Worm (Caenorhabditis elegans) whole organism, L4/young adult: ENCODE data around the gene D2062.13.
"Not testable (repeated sequence)": the region's sequence is repeated elsewhere in the genome, so short reads cannot be mapped to it uniquely, and the experiment has no call there.

ENCODE experiments used
- W03F9.2 ChIP-seq: fragments of 150-350 bp; optimal IDR thresholded peaks from 2 replicates; lab custom pipeline; 2014; ENCODE audit warnings: missing biosample characterization, missing genetic modification characterization
- dao-5 ChIP-seq: sonication (generic microtip); optimal IDR thresholded peaks from 2 replicates; lab custom pipeline; 2016; ENCODE audit warnings: missing genotype, missing genetic modification characterization, moderate library complexity, missing compliant biosample characterization
- him-1 ChIP-seq: sonication (generic microtip); optimal IDR thresholded peaks from 2 replicates; lab custom pipeline; 2016; ENCODE audit warnings: missing genotype, missing genetic modification reagents, missing genetic modification characterization, missing compliant biosample characterization

The D2062.13 gene

DNA sequence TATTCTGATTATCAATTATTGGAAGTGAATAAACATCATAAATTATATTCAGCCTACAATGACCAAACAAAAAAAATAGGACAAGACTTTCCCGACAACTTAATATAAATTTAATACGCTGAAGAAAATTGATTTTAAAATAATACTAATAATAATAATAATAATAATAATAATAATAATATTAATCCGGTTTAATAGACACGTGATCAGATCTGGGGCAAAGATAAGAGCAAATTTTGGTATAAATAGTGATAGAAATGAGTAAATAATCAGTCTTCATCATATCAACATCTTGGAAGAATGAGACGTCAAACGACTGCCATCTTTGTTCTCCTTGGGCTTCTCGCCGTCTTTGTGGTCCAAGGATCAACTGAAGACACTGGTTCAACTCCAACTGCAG is 6.8 kb downstream of the D2062.13 start, which contains the start of gene msrp-6:
msrp-6 (plus strand) TSS at position 301 of the 400 bp plus-strand sequence.
- not testable (repeated sequence) for TF ChIP-seq dao-5, W03F9.2, him-1 (tag; lab: Kevin White, UChicago)

DNA sequence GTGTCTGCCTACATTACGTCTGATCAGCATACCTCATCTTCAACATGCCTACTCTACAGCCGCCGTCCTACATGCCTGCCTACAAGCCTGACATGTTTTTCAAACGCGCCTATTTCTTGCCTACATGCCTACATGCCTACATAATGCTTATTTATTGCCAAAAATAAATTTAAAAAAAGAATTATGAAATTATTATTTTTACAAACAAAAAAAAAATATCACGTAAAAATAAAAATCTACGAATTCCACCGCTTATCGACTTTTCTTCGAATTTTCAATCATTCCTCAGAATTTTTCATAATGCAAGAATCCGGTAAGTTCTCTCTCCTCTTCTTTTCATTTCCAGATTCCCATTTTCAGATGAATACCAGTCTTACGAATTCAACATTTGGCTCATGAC is 10.1 kb downstream of the D2062.13 start, which contains the start of gene D2062.5:
D2062.5 (plus strand) TSS at position 301 of the 400 bp plus-strand sequence.
- TF ChIP-seq W03F9.2 (tag; lab: Kevin White, UChicago) (no peak), dao-5 (tag; lab: Kevin White, UChicago) (no peak), him-1 (tag; lab: Kevin White, UChicago) (no peak)

DNA sequence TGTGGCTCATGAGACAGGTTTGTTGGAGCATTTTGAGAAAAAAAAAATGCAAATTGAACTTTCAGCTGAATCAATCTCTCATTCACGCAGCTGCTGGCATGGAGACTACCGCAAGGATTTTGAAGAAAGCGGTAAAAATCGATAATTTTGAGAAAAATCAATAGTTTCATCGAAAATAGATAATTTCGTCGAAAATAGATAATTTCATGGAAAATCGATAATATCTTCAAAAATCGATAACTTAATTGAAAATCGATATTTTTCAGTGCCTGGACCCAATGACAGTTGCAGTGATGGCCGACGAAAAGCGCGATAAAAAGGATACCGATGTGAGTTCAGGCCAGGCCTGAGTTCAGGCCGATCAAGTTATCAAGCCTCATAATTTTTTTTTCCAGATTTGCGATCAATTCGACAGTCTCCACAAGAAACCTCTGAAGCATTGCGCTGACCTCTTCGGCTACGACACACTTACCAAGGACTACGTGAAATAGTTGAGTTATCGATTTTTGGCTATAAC is 10.6 kb downstream of the D2062.13 start, which contains the start of gene D2062.4:
D2062.4 (plus strand) TSS at position 467 of the 517 bp plus-strand sequence.
- TF ChIP-seq dao-5, him-1, W03F9.2 (tag; lab: Kevin White, UChicago): not testable (repeated sequence)

DNA sequence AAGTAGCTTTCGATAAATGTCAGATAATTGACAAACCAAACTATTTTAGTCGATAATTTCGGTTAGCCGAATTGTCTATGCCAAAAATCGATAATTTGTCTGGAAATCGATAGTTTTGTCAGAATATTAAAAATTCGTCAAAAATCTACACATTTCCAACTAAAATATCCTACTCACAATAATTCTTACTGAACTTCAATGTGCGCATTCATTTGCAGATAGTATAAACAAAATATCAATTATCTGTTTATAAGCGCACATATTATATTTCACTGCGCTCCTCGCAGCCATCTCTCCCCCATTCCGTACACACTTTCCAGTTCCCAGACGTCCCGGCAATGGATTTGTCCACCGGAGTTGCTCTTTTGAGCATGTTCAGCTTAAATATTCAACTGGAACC is 12.4 kb downstream of the D2062.13 start, which contains the start of gene lgc-28:
lgc-28 (plus strand) TSS at position 301 of the 400 bp plus-strand sequence.
- TF ChIP-seq him-1 (tag; lab: Kevin White, UChicago) (no peak), dao-5 (tag; lab: Kevin White, UChicago) (no peak), W03F9.2 (tag; lab: Kevin White, UChicago) (no peak)

DNA sequence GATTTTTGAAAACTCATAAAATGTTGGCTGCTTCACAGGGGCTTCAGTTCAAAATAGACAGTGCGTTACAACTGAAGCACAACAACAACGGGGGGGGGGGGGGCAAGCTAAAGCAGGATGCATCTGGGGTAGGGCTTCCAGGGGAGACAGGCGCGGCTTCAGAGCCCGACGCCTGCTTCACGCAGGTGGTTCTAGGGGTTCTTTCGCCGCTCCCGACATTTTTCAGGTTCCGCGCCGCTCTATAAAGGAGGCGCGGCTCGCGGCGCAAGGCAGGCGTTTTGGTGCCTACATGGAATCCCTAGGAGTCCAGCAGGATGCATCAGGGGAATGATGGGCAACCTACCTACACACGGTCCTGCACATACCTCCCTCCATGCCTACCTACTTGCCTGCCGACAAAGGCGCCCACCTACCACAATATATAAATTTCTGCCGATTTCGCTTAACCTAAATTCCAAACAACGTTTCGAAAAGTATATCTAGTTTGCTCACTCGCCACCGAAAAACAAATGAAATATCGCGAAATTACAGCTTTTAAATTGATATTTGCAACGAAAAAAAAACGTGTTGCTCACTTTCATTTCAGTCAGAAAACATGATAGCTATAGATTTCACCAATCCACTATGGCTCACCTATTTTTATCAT is 14.9 kb downstream of the D2062.13 start, which contains the start of gene sri-71:
sri-71 (plus strand) TSS at position 596 of the 646 bp plus-strand sequence.
- no peak for TF ChIP-seq him-1 (tag; lab: Kevin White, UChicago)
- TF ChIP-seq dao-5 (tag; lab: Kevin White, UChicago), result no peak
- no peak for TF ChIP-seq W03F9.2 (tag; lab: Kevin White, UChicago)

DNA sequence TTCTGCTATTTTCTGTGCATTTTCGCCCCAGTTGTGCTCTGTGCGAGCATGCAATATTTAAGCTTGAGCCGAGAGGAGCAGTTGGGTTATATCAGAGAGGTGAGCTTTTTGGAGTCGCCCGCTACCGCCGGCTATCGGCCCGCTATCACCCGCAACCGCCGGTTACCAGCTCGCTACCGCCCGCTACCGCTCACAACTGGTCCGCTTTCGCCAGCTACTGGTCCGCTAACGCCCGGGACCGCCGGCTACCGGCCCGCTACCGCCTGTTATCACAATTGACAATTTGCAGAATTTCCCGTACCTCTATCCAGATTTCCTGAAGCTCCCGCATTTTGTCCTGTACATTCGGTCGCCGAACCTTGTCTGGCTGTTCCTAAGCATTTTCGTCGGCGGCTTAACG is 16.0 kb downstream of the D2062.13 start:
- no peak for TF ChIP-seq W03F9.2 (tag; lab: Kevin White, UChicago)

DNA sequence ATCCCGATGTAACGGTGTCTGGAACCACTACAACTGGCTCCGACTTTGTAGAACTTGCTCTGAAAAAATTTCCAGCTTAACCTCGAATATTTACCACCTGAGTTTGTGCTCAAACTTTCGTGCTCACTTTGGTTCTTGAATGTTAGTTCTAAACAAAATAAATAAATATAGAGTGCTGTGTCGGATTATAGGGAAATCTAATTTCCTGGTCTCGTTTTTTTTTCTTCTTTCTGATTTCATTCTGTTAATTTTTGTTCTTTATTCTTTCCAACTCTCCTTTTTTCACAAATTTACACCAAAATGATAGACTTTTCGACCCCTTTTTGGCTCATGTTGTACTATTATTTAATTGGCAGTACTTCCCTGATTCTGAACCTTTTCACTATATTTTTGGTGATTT is 16.9 kb downstream of the D2062.13 start, which contains the start of gene sri-37:
sri-37 (plus strand) TSS at position 301 of the 400 bp plus-strand sequence.
- TF ChIP-seq him-1 (tag; lab: Kevin White, UChicago) (no peak), W03F9.2 (tag; lab: Kevin White, UChicago) (no peak), dao-5 (tag; lab: Kevin White, UChicago) (no peak)

DNA sequence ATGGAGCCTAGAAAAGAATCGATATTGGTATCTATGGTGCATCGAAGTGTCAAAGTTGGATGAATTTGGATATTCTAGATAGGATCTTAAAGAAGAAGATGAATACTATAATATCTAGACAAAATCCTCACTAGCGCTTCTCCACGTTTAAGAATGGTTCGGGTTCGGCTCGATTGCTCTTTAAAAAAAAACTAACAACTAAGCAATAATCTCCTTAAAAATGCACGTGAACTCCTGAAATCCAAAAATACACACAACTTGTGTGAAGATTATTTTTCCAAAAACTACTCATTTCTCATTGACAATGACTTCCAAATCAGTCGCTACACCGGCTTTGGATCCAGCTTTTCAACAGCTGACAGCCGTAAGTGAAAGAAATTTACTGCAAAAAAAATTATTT is 18.8 kb downstream of the D2062.13 start, which contains the start of gene D2062.1:
D2062.1 (plus strand) TSS at position 301 of the 400 bp plus-strand sequence.
- no peak for TF ChIP-seq dao-5 (tag; lab: Kevin White, UChicago)
- no peak for TF ChIP-seq W03F9.2 (tag; lab: Kevin White, UChicago)
- TF ChIP-seq him-1 (tag; lab: Kevin White, UChicago), result no peak

DNA sequence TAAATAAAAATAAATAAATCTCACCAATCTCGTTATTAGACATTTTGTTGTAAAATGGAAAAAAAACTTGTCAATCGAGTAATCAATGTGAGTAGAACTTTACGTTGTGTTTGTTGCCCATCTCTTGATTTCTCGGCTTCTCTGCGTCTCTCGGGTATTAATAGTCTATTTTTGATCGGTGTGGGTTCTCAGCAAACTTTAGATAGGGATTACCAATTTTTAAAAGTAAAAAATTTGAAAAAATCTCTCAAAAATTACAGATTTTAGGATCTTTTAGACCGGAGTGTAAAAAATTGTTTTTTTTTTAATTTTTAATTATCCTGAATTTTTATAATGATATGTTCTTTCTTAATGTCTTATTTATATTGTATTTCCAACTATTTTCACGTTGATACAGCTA is 25.0 kb downstream of the D2062.13 start, which contains the start of gene F22E5.21:
F22E5.21 (minus strand) TSS at position 101 of the 400 bp plus-strand sequence.
- TF ChIP-seq him-1 (tag; lab: Kevin White, UChicago) (no peak), W03F9.2 (tag; lab: Kevin White, UChicago) (no peak), dao-5 (tag; lab: Kevin White, UChicago) (no peak)

DNA sequence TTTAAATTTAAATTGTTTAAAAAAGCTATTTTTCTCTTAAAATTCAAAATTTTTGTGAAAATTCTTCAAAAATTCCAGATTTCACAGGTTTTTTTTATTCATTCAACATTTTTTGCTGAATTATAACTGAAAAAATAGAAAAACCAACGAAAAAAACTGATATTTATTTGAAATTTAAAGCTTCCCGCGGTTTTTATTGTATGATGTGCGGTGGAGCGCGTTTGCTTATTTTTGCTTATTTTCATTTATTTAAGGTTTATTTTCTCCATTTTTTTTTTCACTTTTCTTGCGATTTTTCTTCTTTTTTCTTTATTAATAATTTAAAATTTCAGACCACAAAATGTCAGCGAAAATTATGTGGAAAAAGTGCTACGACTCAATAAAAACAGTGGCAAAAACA is 25.7 kb downstream of the D2062.13 start, which contains the start of gene F22E5.9:
F22E5.9 (plus strand) TSS at position 327 of the 400 bp plus-strand sequence.
- TF ChIP-seq W03F9.2 (tag; lab: Kevin White, UChicago) (no peak), dao-5 (tag; lab: Kevin White, UChicago) (no peak), him-1 (tag; lab: Kevin White, UChicago) (no peak)

DNA sequence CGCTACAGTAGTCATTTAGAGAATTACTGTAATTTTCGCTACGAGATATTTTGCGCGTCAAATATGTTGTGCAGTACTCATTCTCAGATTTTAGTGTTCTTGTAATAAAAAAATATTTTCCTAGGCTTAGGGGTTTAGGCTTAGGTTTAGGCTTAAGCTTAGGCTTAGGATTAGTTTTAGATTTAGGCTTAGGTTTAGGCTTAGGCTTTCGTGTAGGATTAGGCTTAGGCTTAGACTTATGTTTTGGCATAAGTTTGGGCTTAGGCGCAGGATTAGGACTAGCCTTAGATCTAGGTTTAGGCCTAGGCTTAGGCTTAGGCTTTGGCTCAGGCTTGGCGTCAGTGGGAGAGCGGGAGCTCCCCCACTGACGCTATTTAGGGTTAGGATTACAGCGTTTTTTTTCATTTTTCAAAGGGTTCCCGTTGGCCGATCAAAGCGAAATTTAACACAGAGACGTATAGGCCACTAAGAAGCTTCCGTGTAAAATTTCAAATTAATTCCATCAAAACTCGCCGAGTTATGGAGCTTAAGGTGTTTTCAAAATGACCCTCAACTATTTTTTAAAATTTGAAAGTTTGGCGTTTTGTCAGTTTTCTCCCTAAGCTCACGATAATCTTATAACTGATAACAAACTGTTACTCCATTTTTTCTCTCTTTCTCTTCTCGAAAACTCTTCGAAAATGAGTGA is 27.2 kb downstream of the D2062.13 start, which contains the start of gene F22E5.8:
F22E5.8 (plus strand) TSS at position 638 of the 688 bp plus-strand sequence.
- not testable (repeated sequence) for TF ChIP-seq him-1, dao-5, W03F9.2 (tag; lab: Kevin White, UChicago)

DNA sequence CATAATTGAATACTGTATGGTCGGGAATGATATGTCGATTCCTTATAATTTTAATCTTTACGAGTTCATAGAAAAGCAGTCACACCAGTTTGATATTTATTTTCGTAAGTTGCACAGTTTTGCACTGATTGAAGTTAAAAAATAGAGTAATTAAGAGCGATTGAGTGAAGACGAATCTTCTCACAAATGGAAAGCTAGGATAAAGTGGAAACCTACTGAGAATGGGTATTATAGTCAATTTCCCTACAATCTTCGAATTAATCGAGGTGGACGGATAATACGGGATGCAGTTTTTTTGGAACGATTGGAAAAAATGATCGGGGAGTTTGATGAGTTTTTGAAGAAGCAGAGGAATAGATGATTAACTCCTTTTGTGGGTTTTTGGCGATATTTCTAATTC is 28.6 kb downstream of the D2062.13 start, which contains the start of gene F22E5.23:
F22E5.23 (plus strand) TSS at position 301 of the 400 bp plus-strand sequence.
- TF ChIP-seq W03F9.2 (tag; lab: Kevin White, UChicago) (no peak), him-1 (tag; lab: Kevin White, UChicago) (no peak), dao-5 (tag; lab: Kevin White, UChicago) (no peak)
